Worm (Caenorhabditis elegans) whole organism, L1 larva: ENCODE results near the gene cup-16.

Source experiments
- C16A3.4 ChIP-seq: fragments of 150-350 bp; optimal IDR thresholded peaks from 2 replicates; lab custom pipeline; 2014; ENCODE audit warnings: missing biosample characterization, missing genetic modification characterization
- Y116A8C.19 ChIP-seq: sonication (generic microtip); optimal IDR thresholded peaks from 2 replicates; lab custom pipeline; 2016; ENCODE audit warnings: missing compliant biosample characterization, missing genetic modification characterization, borderline replicate concordance
- aha-1 ChIP-seq: fragments of 150-350 bp; optimal IDR thresholded peaks from 2 replicates; lab custom pipeline; 2014; ENCODE audit warnings: missing biosample characterization, missing genetic modification characterization
- blmp-1 ChIP-seq: fragments of 150-350 bp; optimal IDR thresholded peaks from 2 replicates; lab custom pipeline; 2014; ENCODE audit warnings: missing biosample characterization, missing genetic modification characterization
- ceh-63 ChIP-seq: fragments of 200-800 bp; sonication (Bioruptor generic); optimal IDR thresholded peaks from 2 replicates; lab custom pipeline; 2018; ENCODE audit warnings: mild to moderate bottlenecking, missing genetic modification characterization, missing compliant biosample characterization
- ceh-90 ChIP-seq: sonication (generic microtip); optimal IDR thresholded peaks from 2 replicates; lab custom pipeline; 2016; ENCODE audit warnings: missing genetic modification characterization, missing compliant biosample characterization
- ces-1 ChIP-seq: fragments of 150-350 bp; optimal IDR thresholded peaks from 2 replicates; lab custom pipeline; 2014; ENCODE audit warnings: missing biosample characterization, missing genetic modification reagents, missing genetic modification characterization
- efl-1 ChIP-seq, 4 experiments: fragments of 150-350 bp; optimal IDR thresholded peaks in 3 of 4; peaks in 1 of 4; 1 replicate in 1 of 4; 2 replicates in 3 of 4; lab custom pipeline; 2014; ENCODE audit warnings: missing biosample characterization in 2 of 4, missing genetic modification characterization in 2 of 4, missing genetic modification reagents in 2 of 4
- egl-27 ChIP-seq, 2 experiments: fragments of 150-350 bp in 1 of 2; sonication (generic microtip); optimal IDR thresholded peaks; 3 replicates each; lab custom pipeline; 2017 to 2018; ENCODE audit warnings: missing biosample characterization in 2 of 2, missing genetic modification characterization in 2 of 2, missing genetic modification reagents in 2 of 2
- elt-2 ChIP-seq: sonication (generic microtip); optimal IDR thresholded peaks from 2 replicates; lab custom pipeline; 2016; ENCODE audit warnings: missing genetic modification characterization, mild to moderate bottlenecking, inconsistent platforms, missing compliant biosample characterization, missing genetic modification reagents
- elt-3 ChIP-seq, 6 experiments: fragments of 150-350 bp in 1 of 6; sonication (generic microtip); optimal IDR thresholded peaks; 2 replicates each; lab custom pipeline; 2017 to 2018; ENCODE audit warnings: missing biosample characterization in 6 of 6, missing genetic modification characterization in 6 of 6, inconsistent platforms in 1 of 6
- fkh-4 ChIP-seq: sonication (generic microtip); optimal IDR thresholded peaks from 2 replicates; lab custom pipeline; 2016; ENCODE audit warnings: missing compliant biosample characterization, missing genetic modification characterization, borderline replicate concordance
- fos-1 ChIP-seq: fragments of 150-350 bp; optimal IDR thresholded peaks from 2 replicates; lab custom pipeline; 2014; ENCODE audit warnings: missing biosample characterization, missing genetic modification characterization
- grh-1 ChIP-seq: fragments of 200-800 bp; sonication (Bioruptor generic); IDR thresholded peaks from 2 replicates; pipeline ENCODE4 v1.3.6; 2022; ENCODE audit warnings: missing genetic modification reagents, missing genetic modification characterization, missing compliant biosample characterization
- hlh-17 ChIP-seq: fragments of 200-800 bp; sonication (Bioruptor generic); optimal IDR thresholded peaks from 2 replicates; lab custom pipeline; 2018; ENCODE audit warnings: missing genetic modification characterization, mild to moderate bottlenecking, missing compliant biosample characterization, moderate library complexity, borderline replicate concordance
- hlh-4 ChIP-seq: sonication (generic microtip); optimal IDR thresholded peaks from 2 replicates; lab custom pipeline; 2016; ENCODE audit warnings: mild to moderate bottlenecking, missing genetic modification characterization, missing compliant biosample characterization
- isw-1 ChIP-seq: fragments of 200-800 bp; sonication (Bioruptor generic); IDR thresholded peaks from 2 replicates; pipeline ENCODE4 v1.3.6; 2022; ENCODE audit warnings: missing genetic modification characterization, missing compliant biosample characterization
- jun-1 ChIP-seq: fragments of 150-350 bp; optimal IDR thresholded peaks from 2 replicates; lab custom pipeline; 2014; ENCODE audit warnings: missing biosample characterization, missing genetic modification reagents, missing genetic modification characterization
- lin-14 ChIP-seq: fragments of 200-800 bp; sonication (Bioruptor generic); optimal IDR thresholded peaks from 2 replicates; lab custom pipeline; 2018; ENCODE audit warnings: mild to moderate bottlenecking, missing genetic modification characterization, moderate library complexity, missing compliant biosample characterization
- lin-15B ChIP-seq: fragments of 150-350 bp; sonication (generic microtip); optimal IDR thresholded peaks from 3 replicates; lab custom pipeline; 2014; ENCODE audit warnings: missing biosample characterization, missing genetic modification characterization
- lin-35 ChIP-seq, 2 experiments: fragments of 150-350 bp; optimal IDR thresholded peaks; 2 replicates each; lab custom pipeline; 2014; ENCODE audit warnings: missing biosample characterization in 2 of 2, missing genetic modification characterization in 2 of 2, missing genetic modification reagents in 2 of 2
- lin-39 ChIP-seq: fragments of 150-350 bp; optimal IDR thresholded peaks from 2 replicates; lab custom pipeline; 2014; ENCODE audit warnings: missing biosample characterization, missing genetic modification reagents, missing genetic modification characterization
- lsy-2 ChIP-seq, 2 experiments: fragments of 150-350 bp; optimal IDR thresholded peaks; 2 replicates each; lab custom pipeline; 2014; ENCODE audit warnings: missing biosample characterization in 2 of 2, missing genetic modification characterization in 2 of 2
- mdl-1 ChIP-seq, 2 experiments: fragments of 150-350 bp; optimal IDR thresholded peaks; 2 replicates each; lab custom pipeline; 2014 to 2017; ENCODE audit warnings: missing biosample characterization in 2 of 2, missing genetic modification characterization in 2 of 2, inconsistent platforms in 1 of 2
- mef-2 ChIP-seq: fragments of 150-350 bp; optimal IDR thresholded peaks from 2 replicates; lab custom pipeline; 2014; ENCODE audit warnings: missing biosample characterization, missing genetic modification characterization
- nhr-19 ChIP-seq: fragments of 200-800 bp; sonication (Bioruptor generic); conservative IDR thresholded peaks from 2 replicates; pipeline ENCODE4 v1.3.6; 2022; ENCODE audit warnings: missing genetic modification characterization, missing compliant biosample characterization
- nhr-20 ChIP-seq: sonication (generic microtip); optimal IDR thresholded peaks from 2 replicates; lab custom pipeline; 2016; ENCODE audit warnings: mild to moderate bottlenecking, missing genetic modification characterization, missing compliant biosample characterization
- nhr-237 ChIP-seq: fragments of 150-350 bp; optimal IDR thresholded peaks from 2 replicates; lab custom pipeline; 2014; ENCODE audit warnings: missing biosample characterization, missing genetic modification characterization
- nhr-47 ChIP-seq: sonication (generic microtip); optimal IDR thresholded peaks from 2 replicates; lab custom pipeline; 2016; ENCODE audit warnings: mild to moderate bottlenecking, missing genetic modification characterization, moderate library complexity, missing compliant biosample characterization
- nhr-71 ChIP-seq: sonication (generic microtip); optimal IDR thresholded peaks from 2 replicates; lab custom pipeline; 2016; ENCODE audit warnings: mild to moderate bottlenecking, missing genetic modification characterization, moderate library complexity, missing compliant biosample characterization
- nhr-77 ChIP-seq: fragments of 150-350 bp; optimal IDR thresholded peaks from 2 replicates; lab custom pipeline; 2014; ENCODE audit warnings: missing biosample characterization, missing genetic modification characterization
- nhr-84 ChIP-seq: sonication (generic microtip); optimal IDR thresholded peaks from 2 replicates; lab custom pipeline; 2017; ENCODE audit warnings: missing biosample characterization, missing genetic modification characterization
- nhr-85 ChIP-seq: sonication (generic microtip); peaks from one replicate; lab custom pipeline; 2016; ENCODE audit warnings: missing genetic modification characterization, inconsistent platforms, missing compliant biosample characterization
- nhr-90 ChIP-seq: sonication (generic microtip); optimal IDR thresholded peaks from 2 replicates; lab custom pipeline; 2016; ENCODE audit warnings: mild to moderate bottlenecking, missing genetic modification characterization, missing compliant biosample characterization; ENCODE audit not compliant: poor library complexity
- pax-3 ChIP-seq: fragments of 200-800 bp; sonication (Bioruptor generic); optimal IDR thresholded peaks from 2 replicates; lab custom pipeline; 2018; ENCODE audit warnings: mild to moderate bottlenecking, missing genetic modification characterization, moderate library complexity, missing compliant biosample characterization
- pqm-1 ChIP-seq: sonication (generic microtip); optimal IDR thresholded peaks from 3 replicates; lab custom pipeline; 2017; ENCODE audit warnings: missing biosample characterization, missing genetic modification characterization
- rnt-1 ChIP-seq: sonication (generic microtip); optimal IDR thresholded peaks from 2 replicates; lab custom pipeline; 2016; ENCODE audit warnings: mild to moderate bottlenecking, missing genetic modification characterization, moderate library complexity, missing compliant biosample characterization
- snu-23 ChIP-seq: sonication (generic microtip); optimal IDR thresholded peaks from 2 replicates; lab custom pipeline; 2016; ENCODE audit warnings: missing genetic modification characterization, missing compliant biosample characterization
- sptf-1 ChIP-seq: fragments of 150-350 bp; optimal IDR thresholded peaks from 2 replicates; lab custom pipeline; 2014; ENCODE audit warnings: missing biosample characterization, missing genetic modification characterization
- sup-37 ChIP-seq: fragments of 200-800 bp; sonication (Bioruptor generic); optimal IDR thresholded peaks from 2 replicates; lab custom pipeline; 2018; ENCODE audit warnings: mild to moderate bottlenecking, missing genetic modification characterization, missing compliant biosample characterization
- tbx-2 ChIP-seq: sonication (generic microtip); optimal IDR thresholded peaks from 2 replicates; lab custom pipeline; 2016; ENCODE audit warnings: missing genetic modification characterization, missing compliant biosample characterization
- unc-130 ChIP-seq: fragments of 150-350 bp; optimal IDR thresholded peaks from 2 replicates; lab custom pipeline; 2017; ENCODE audit warnings: missing biosample characterization, missing genetic modification characterization, inconsistent platforms
- unc-62 ChIP-seq: fragments of 150-350 bp; optimal IDR thresholded peaks from 2 replicates; lab custom pipeline; 2014; ENCODE audit warnings: missing biosample characterization, missing genetic modification reagents, missing genetic modification characterization
- xbp-1 ChIP-seq: sonication (generic microtip); optimal IDR thresholded peaks from 2 replicates; lab custom pipeline; 2016; ENCODE audit warnings: missing genetic modification characterization, missing compliant biosample characterization
- zag-1 ChIP-seq: fragments of 150-350 bp; optimal IDR thresholded peaks from 2 replicates; lab custom pipeline; 2014; ENCODE audit warnings: missing biosample characterization, missing genetic modification characterization
- zip-4 ChIP-seq: fragments of 200-800 bp; sonication (Bioruptor generic); optimal IDR thresholded peaks from 2 replicates; lab custom pipeline; 2018; ENCODE audit warnings: mild to moderate bottlenecking, missing genetic modification characterization, moderate library complexity, missing compliant biosample characterization

The cup-16 gene

DNA sequence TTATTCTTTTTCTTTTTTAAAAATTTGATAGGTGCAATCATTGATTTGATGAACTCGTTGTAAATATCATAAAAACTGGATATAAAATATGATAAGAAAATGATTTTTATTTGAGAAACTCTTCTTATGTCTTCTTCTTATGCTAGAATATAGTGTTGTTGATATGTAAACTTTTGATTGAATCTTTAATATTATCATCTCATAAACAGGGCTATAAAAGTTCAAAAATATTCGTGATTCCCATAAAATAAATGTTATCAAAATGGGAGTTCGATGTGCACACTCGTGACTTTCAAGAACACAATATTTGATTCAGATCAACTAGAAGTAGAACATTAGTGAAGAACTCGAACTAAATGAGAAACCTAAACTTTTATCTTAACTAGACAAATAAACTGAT is 32.0 kb downstream of the cup-16 start:
- TF ChIP-seq sup-37 (GFP tag; lab: Kevin White, UChicago) (no peak), nhr-71 (tag; lab: Kevin White, UChicago) (peak; percentile 3), elt-2 (tag; lab: Kevin White, UChicago) (peak; percentile 62)

DNA sequence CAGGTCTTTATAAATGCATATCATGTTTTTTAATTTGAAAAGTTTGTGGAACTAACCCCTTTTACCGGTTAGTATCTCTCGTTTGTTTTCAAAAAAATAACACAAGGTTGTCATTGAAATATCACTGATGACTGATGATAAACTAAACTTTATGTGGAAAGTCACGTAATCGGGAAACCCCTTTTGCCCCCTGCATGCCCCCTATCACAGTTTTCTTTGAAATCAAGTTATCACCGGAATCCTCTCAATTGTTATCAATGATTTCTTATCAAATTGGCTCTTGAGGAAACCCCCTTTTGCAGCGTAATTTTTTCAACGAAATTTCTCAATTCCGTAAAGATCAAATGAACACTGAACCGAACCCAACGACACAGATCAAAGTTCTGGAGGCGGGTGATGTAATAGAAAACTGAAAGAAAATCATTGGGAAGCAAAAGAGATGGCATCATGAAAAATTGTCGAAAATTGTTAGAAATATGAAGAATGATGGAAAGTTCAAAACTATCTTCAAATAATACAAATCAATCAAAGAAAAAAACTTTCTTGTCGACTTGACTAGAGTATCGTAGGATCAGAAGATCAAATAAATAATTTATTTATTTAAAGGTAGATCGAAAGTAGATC is 33.5 kb downstream of the cup-16 start:
- TF ChIP-seq efl-1 (optimal IDR thresholded peaks at IDR 0.05; lab: Kevin White, UChicago) (peak in 1 of 2 experiments; percentile 15), efl-1 (GFP tag; optimal IDR thresholded peaks at IDR 0.05 in 1 of 2; lab: Kevin White, UChicago) (peak in 1 of 2 experiments; percentile 89), nhr-47 (peak; percentile 45), elt-3 (tag; optimal IDR thresholded peaks at IDR 0.05; lab: Kevin White, UChicago) (peak; percentile 77 to 97 (median 95)), rnt-1 (tag; lab: Kevin White, UChicago) (no peak), fkh-4 (tag; lab: Kevin White, UChicago) (no peak), lin-35 (GFP tag; optimal IDR thresholded peaks at IDR 0.05; lab: Kevin White, UChicago) (peak in 1 of 2 experiments; percentile 40), nhr-71 (tag; lab: Kevin White, UChicago) (peak; percentile 83), lin-14 (GFP tag; lab: Kevin White, UChicago) (peak; percentile 80), lsy-2 (tag; optimal IDR thresholded peaks at IDR 0.05; lab: Kevin White, UChicago) (peak; percentile 5), nhr-20 (tag; lab: Kevin White, UChicago) (peak; percentile 93), pqm-1 (tag; lab: Kevin White, UChicago) (peak; percentile 63), snu-23 (GFP tag; lab: Kevin White, UChicago) (peak; percentile 70), aha-1 (tag; lab: Kevin White, UChicago) (peak; percentile 46), elt-2 (tag; lab: Kevin White, UChicago) (peak; percentile 93), pax-3 (no peak), unc-130 (tag; lab: Kevin White, UChicago) (peak; percentile 23), C16A3.4 (tag; lab: Kevin White, UChicago) (peak; percentile 14), nhr-90 (peak; percentile 74), fos-1 (tag; lab: Kevin White, UChicago) (peak; percentile 41), lin-39 (tag; lab: Kevin White, UChicago) (no peak), xbp-1 (tag; lab: Kevin White, UChicago) (no peak), nhr-19 (peak; percentile 77), egl-27 (tag; optimal IDR thresholded peaks at IDR 0.05; lab: Kevin White, UChicago) (peak in 1 of 2 experiments; percentile 19), grh-1 (peak; percentile 76), blmp-1 (tag; lab: Kevin White, UChicago) (peak; percentile 83), mdl-1 (tag; optimal IDR thresholded peaks at IDR 0.05; lab: Kevin White, UChicago) (peak in 1 of 2 experiments; percentile 63), lin-15B (tag; lab: Kevin White, UChicago) (no peak), nhr-85 (tag; lab: Kevin White, UChicago) (peak; percentile 96), tbx-2 (tag; lab: Kevin White, UChicago) (peak; percentile 65)

DNA sequence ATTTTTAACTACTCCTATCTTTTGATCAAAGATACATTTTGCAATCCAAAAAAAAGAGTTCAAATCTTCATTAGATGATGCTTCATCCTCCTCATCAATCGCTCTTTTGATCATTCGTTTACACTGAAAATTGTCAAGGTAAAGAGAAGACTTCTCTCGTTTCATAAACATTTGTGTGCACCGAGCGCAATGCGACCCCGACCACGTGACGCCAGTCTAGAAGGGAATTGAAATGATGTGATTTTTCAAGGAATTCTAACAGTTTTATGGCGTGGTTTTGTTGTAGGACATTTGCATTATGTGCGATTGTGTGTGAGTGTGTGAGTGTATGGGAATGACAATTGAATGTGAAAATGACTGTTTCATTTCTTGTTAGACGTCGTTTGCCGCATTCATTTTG is 34.3 kb downstream of the cup-16 start:
- TF ChIP-seq unc-62 (GFP tag; lab: Kevin White, UChicago): no peak
- no peak for TF ChIP-seq ces-1
- TF ChIP-seq nhr-84: no peak
- TF ChIP-seq jun-1: no peak
- no peak for TF ChIP-seq mef-2 (tag; lab: Kevin White, UChicago)
- TF ChIP-seq nhr-47: peak; percentile 2
- TF ChIP-seq grh-1: no peak
- peak; percentile 75 for TF ChIP-seq rnt-1 (tag; lab: Kevin White, UChicago)
- TF ChIP-seq egl-27 (tag; optimal IDR thresholded peaks at IDR 0.05; lab: Kevin White, UChicago): no peak
- no peak for TF ChIP-seq aha-1 (tag; lab: Kevin White, UChicago)
- no peak for TF ChIP-seq sptf-1
- TF ChIP-seq hlh-4 (tag; lab: Kevin White, UChicago): no peak
- TF ChIP-seq mdl-1 (tag; optimal IDR thresholded peaks at IDR 0.05; lab: Kevin White, UChicago): peak in 1 of 2 experiments; percentile 86
- TF ChIP-seq lin-15B (tag; lab: Kevin White, UChicago): no peak
- TF ChIP-seq zag-1 (tag; lab: Kevin White, UChicago): no peak
- peak; percentile 2 for TF ChIP-seq xbp-1 (tag; lab: Kevin White, UChicago)
- TF ChIP-seq hlh-17: no peak
- no peak for TF ChIP-seq nhr-237 (tag; lab: Kevin White, UChicago)
- TF ChIP-seq isw-1: no peak
- no peak for TF ChIP-seq ceh-90 (tag; lab: Kevin White, UChicago)
- TF ChIP-seq Y116A8C.19 (tag; lab: Kevin White, UChicago): no peak
- TF ChIP-seq pax-3: no peak
- TF ChIP-seq ceh-63 (GFP tag; lab: Kevin White, UChicago): no peak
- no peak for TF ChIP-seq zip-4
- no peak for TF ChIP-seq nhr-77
- peak; percentile 3 for TF ChIP-seq elt-2 (tag; lab: Kevin White, UChicago)
